Worm (Caenorhabditis elegans): ENCODE results near the gene npr-12.

npr-12 gene

DNA sequence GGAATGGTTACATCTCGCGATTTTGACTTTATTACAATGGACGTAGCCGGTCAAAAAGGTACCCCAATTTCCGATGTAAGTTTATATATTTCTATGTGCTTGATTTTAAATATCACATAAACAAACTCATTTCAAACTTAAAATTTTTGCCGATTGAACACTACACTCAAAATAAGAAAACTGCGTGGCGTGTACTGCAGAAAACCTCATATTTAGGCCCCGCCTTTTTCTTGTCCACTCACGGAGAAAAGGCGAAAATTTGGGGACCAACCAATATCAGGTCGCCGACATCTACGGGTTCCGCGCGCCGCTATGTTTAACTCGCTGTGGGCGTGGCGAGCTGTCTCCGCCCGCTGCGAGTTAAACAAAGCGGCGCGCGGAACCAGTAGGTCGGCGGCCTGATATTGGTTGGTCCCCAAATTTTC, 23.3 kb downstream of the npr-12 start:
- TF ChIP-seq nhr-19 (GFP tag; conservative IDR thresholded peaks at IDR 0.05) (peak; percentile 52), nhr-47 (tag; optimal IDR thresholded peaks at IDR 0.05) (peak; percentile 8), snpc-4 (tag; optimal IDR thresholded peaks at IDR 0.05) (peak; percentile 71), nhr-85 (tag) (peak; percentile 8)

DNA sequence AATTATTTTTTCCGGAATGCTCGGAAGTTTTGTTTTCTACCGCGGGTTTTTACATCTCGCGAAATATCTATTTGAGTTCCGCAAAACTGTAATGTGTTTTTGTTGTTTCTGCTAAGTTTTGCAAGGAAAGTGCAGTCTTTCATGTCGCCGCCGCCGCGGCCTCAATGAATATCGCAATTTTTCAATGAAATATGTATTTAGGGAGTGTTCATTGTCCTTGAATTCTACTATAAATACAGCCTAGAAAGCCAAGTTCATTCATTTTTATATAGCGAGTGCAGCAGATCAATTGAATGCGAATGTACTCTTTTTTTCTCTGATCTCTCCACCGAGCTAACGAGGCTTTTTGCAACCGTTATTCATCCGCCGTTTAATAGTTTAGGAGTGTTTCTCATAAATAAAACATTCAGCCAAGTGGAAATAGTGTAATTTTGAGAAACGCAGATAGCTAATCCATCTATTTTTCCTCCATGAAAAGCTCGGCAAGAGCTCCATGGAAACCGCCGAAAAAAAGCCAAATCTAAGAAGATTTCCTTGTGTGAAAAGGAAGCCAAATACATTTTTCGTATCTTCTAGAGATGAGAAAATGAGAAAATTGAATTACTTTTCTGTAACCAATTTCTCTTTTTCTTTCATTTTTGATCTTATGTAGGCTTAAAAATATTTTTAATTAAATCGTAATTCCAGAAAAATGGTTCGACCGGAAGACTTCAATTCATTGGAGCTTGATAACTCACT, 24.4 kb downstream of the npr-12 start, which contains the start of gene T22D1.3:
TSS of gene T22D1.3 (plus strand) at position 688 of the 738 bp plus-strand sequence.
- TF ChIP-seq efl-1 (optimal IDR thresholded peaks at IDR 0.05), result no peak
- TF ChIP-seq efl-1 (GFP tag; optimal IDR thresholded peaks at IDR 0.05 in 1 of 2), result peak in 1 of 2 experiments; percentile 88
- TF ChIP-seq unc-86 (tag; optimal IDR thresholded peaks at IDR 0.05), result peak; percentile 30
- no peak for TF ChIP-seq nhr-71 (tag; optimal IDR thresholded peaks at IDR 0.05)
- TF ChIP-seq nhr-19 (GFP tag; conservative IDR thresholded peaks at IDR 0.05), result no peak
- TF ChIP-seq lin-39 (tag; optimal IDR thresholded peaks at IDR 0.05), result no peak
- peak; percentile 46 for TF ChIP-seq dsc-1 (tag; optimal IDR thresholded peaks at IDR 0.05)
- peak; percentile 46 for TF ChIP-seq fkh-8 (tag; optimal IDR thresholded peaks at IDR 0.05)

DNA sequence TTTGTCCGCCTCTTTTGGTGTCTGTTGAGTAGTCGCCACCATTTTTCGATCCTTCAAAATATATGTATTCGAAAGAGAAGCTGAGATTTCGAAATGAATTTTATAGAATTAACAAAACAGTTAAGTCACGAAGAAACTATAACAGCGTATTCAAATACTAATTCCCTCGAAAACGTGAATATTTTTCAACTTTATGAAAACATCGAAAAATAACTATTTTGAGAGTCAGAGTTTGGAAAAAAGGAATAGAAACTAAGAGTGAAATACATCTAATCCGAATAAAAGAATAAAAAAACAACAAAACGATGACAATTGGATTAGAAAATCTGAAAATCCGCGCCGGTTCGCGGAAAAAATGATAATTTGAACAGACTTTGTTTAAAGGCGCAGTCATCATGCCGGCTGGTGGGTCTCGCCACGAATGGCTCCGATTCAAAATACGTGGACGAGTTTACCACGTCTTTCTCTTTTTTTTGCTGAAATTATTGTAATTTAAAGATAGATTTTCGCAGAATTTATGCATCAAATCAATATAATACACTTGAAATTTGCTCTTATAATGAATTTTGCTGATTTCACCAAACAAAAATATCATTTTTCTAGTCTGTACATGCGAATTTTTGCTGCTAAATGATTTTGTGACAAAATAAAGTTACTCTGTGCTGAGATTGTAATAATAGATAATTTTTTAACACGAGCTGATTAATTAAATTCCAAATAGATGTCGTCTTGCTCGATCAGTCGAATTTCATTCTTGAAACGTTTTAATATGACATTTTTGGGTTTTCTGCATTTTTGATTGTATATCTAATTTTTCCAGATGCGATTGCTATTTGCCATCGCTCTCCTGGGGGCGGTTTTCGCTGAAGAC, 27.4 kb downstream of the npr-12 start, which contains the start of the genes rpn-1 and ribo-1:
TSS of gene rpn-1 (minus strand) at position 51 of the 871 bp plus-strand sequence.
TSS of gene ribo-1 (plus strand) at position 821 of the 871 bp plus-strand sequence.
- TF ChIP-seq egl-13 (tag; optimal IDR thresholded peaks at IDR 0.05) (no peak), F16B12.6 (tag; optimal IDR thresholded peaks at IDR 0.05) (no peak), unc-62 (GFP tag; optimal IDR thresholded peaks at IDR 0.05) (no peak), nhr-237 (tag; optimal IDR thresholded peaks at IDR 0.05) (no peak), mdl-1 (tag; optimal IDR thresholded peaks at IDR 0.05) (no peak), mef-2 (tag; optimal IDR thresholded peaks at IDR 0.05) (no peak), lin-39 (tag; optimal IDR thresholded peaks at IDR 0.05) (no peak), ztf-4 (tag; optimal IDR thresholded peaks at IDR 0.05) (no peak), grh-1 (GFP tag; IDR thresholded peaks at IDR 0.05) (no peak), xbp-1 (tag; optimal IDR thresholded peaks at IDR 0.05) (peak; percentile 45), jun-1 (tag; optimal IDR thresholded peaks at IDR 0.05) (no peak), zag-1 (tag; optimal IDR thresholded peaks at IDR 0.05) (no peak), fkh-10 (GFP tag; optimal IDR thresholded peaks at IDR 0.05) (no peak), efl-1 (optimal IDR thresholded peaks at IDR 0.05) (peak; percentile 48 to 53), efl-1 (GFP tag; optimal IDR thresholded peaks at IDR 0.05 in 1 of 2) (peak; percentile 60 to 90), lsy-2 (tag; optimal IDR thresholded peaks at IDR 0.05) (peak; percentile 34 to 65), skn-1 (tag; optimal IDR thresholded peaks at IDR 0.05) (peak; percentile 100), lin-35 (GFP tag; optimal IDR thresholded peaks at IDR 0.05) (peak; percentile 55 to 68), dpl-1 (GFP tag; optimal IDR thresholded peaks at IDR 0.05) (peak; percentile 15 to 61 (median 53)), nhr-28 (tag; optimal IDR thresholded peaks at IDR 0.05) (no peak), mep-1 (tag; optimal IDR thresholded peaks at IDR 0.05) (no peak), isw-1 (GFP tag; IDR thresholded peaks at IDR 0.05) (peak; percentile 10; the same call in 1 of the 2 replicates), ceh-82 (tag; optimal IDR thresholded peaks at IDR 0.05) (no peak), ceh-88 (GFP tag; IDR thresholded peaks at IDR 0.05) (no peak), rnt-1 (tag; optimal IDR thresholded peaks at IDR 0.05) (peak; percentile 33), egl-27 (tag; optimal IDR thresholded peaks at IDR 0.05) (no peak), swsn-7 (tag; optimal IDR thresholded peaks at IDR 0.05) (no peak), nhr-71 (tag; optimal IDR thresholded peaks at IDR 0.05) (peak; percentile 16), snu-23 (GFP tag; optimal IDR thresholded peaks at IDR 0.05) (peak; percentile 40), lin-15B (tag; optimal IDR thresholded peaks at IDR 0.05) (peak; percentile 9)

Measured in whole organism, L1 larva.